Worm (Caenorhabditis elegans): ENCODE data around the gene hlh-11.

DNA sequence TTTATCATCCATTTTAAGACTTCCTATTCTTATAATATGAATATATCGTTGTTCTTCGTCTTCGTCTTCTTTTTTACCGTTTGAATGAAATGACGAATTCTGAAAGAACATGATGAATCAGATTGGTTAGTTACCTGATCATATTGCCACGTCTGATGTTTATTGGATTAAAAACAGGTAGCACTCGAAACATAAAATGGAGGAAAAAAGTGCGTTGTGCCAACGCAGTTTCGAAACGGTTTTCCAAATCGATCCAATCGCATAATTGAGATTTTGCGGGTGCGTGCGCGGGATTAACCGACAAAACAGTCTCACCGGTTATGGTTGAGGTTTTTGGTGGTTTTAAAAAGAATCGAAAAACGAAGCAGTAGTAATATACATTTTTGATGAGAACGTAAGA is 23.9 kb upstream of the hlh-11 start, which contains the start of gene rom-2:
- TF ChIP-seq lim-7 (GFP tag; IDR thresholded peaks at IDR 0.05) (no peak), T20F7.1 (GFP tag; optimal IDR thresholded peaks at IDR 0.05) (no peak), cey-2 (tag; optimal IDR thresholded peaks at IDR 0.05; ENCODE audit: borderline replicate concordance, insufficient read depth) (no peak), aly-2 (tag; optimal IDR thresholded peaks at IDR 0.05) (no peak), unc-130 (GFP tag; optimal IDR thresholded peaks at IDR 0.05) (no peak), lsy-2 (tag; optimal IDR thresholded peaks at IDR 0.05) (no peak)

All from whole organism, L4 larva.